Fruit fly (Drosophila melanogaster) whole organism: ENCODE data around the gene Best3.

Experiments
- CG8478 ChIP-seq: fragments of >200 bp; optimal IDR thresholded peaks from 2 replicates; lab custom pipeline; 2018; ENCODE audit warnings: inconsistent platforms
- Dll ChIP-seq: fragments of >200 bp; optimal IDR thresholded peaks from 2 replicates; lab custom pipeline; 2017
- EcR ChIP-seq, 2 experiments: fragments of >200 bp; optimal IDR thresholded peaks; 2 replicates each; lab custom pipeline; 2017; ENCODE audit warnings: missing biosample characterization in 2 of 2, missing genetic modification characterization in 2 of 2, missing genetic modification reagents in 2 of 2
- pan ChIP-seq: fragments of >200 bp; optimal IDR thresholded peaks from 2 replicates; lab custom pipeline; 2017
- psq ChIP-seq: fragments of >200 bp; optimal IDR thresholded peaks from 2 replicates; lab custom pipeline; 2017
- usp ChIP-seq: fragments of >200 bp; optimal IDR thresholded peaks from 2 replicates; lab custom pipeline; 2017; ENCODE audit warnings: missing biosample characterization, missing genetic modification characterization, mixed read lengths

Gene Best3

dm6 chr3L:15258357-15258756 is 44.2 kb downstream of the Best3 start:
- TF ChIP-seq usp (GFP tag; lab: Kevin White, UChicago) (no peak), Dll (lab: Kevin White, UChicago) (no peak), EcR (GFP tag; optimal IDR thresholded peaks at IDR 0.05; lab: Kevin White, UChicago) (no peak), psq (no peak), pan (lab: Kevin White, UChicago) (no peak), CG8478 (lab: Kevin White, UChicago) (no peak)

dm6 chr3L:15257154-15257553 is 45.4 kb downstream of the Best3 start:
- no peak for TF ChIP-seq Dll (lab: Kevin White, UChicago)
- TF ChIP-seq psq = no peak
- no peak for TF ChIP-seq CG8478 (lab: Kevin White, UChicago)
- no peak for TF ChIP-seq EcR (GFP tag; optimal IDR thresholded peaks at IDR 0.05; lab: Kevin White, UChicago)
- TF ChIP-seq pan (lab: Kevin White, UChicago) = no peak
- TF ChIP-seq usp (GFP tag; lab: Kevin White, UChicago) = no peak

dm6 chr3L:15254118-15254517 is 48.5 kb downstream of the Best3 start:
- TF ChIP-seq CG8478 (lab: Kevin White, UChicago) (no peak), pan (lab: Kevin White, UChicago) (no peak)

- TF ChIP-seq EcR (GFP tag; optimal IDR thresholded peaks at IDR 0.05; lab: Kevin White, UChicago) (no peak), pan (lab: Kevin White, UChicago) (no peak), Dll (lab: Kevin White, UChicago) (no peak), usp (GFP tag; lab: Kevin White, UChicago) (no peak), psq (no peak), CG8478 (lab: Kevin White, UChicago) (no peak)
These were observed 49.0 kb downstream of the Best3 start for dm6 chr3L:15253606-15254054.

- TF ChIP-seq psq (no peak), EcR (GFP tag; optimal IDR thresholded peaks at IDR 0.05; lab: Kevin White, UChicago) (no peak), usp (GFP tag; lab: Kevin White, UChicago) (no peak), pan (lab: Kevin White, UChicago) (no peak), CG8478 (lab: Kevin White, UChicago) (no peak), Dll (lab: Kevin White, UChicago) (no peak)
These were observed 50.0 kb downstream of the Best3 start for dm6 chr3L:15252562-15252961.

- TF ChIP-seq EcR (GFP tag; optimal IDR thresholded peaks at IDR 0.05; lab: Kevin White, UChicago) (no peak), psq (no peak), usp (GFP tag; lab: Kevin White, UChicago) (no peak), Dll (lab: Kevin White, UChicago) (no peak), CG8478 (lab: Kevin White, UChicago) (no peak), pan (lab: Kevin White, UChicago) (no peak)
These were observed 50.7 kb downstream of the Best3 start for dm6 chr3L:15251759-15252322.
